Fruit fly (Drosophila melanogaster) whole organism, embryonic: ENCODE measurements around the gene COX5B.
A peak's percentile ranks its signal among the peaks of the same experiment; 100 is the strongest.

Experiments
- ATbp ChIP-seq: fragments of 200-800 bp; sonication (Bioruptor generic); optimal IDR thresholded peaks from 2 replicates; lab custom pipeline; 2017; ENCODE audit warnings: missing biosample characterization, mild to moderate bottlenecking, missing genetic modification characterization, missing genetic modification reagents
- Adf1 ChIP-seq: fragments of 200-800 bp; sonication (Bioruptor generic); IDR thresholded peaks from 2 replicates; pipeline ENCODE4 v1.3.6; 2022; ENCODE audit warnings: missing biosample characterization, missing genetic modification characterization
- Antp ChIP-seq: fragments of 200-800 bp; sonication (Bioruptor generic); optimal IDR thresholded peaks from 3 replicates; lab custom pipeline; 2016; ENCODE audit warnings: missing biosample characterization, missing genetic modification characterization
- Bgb ChIP-seq: fragments of 200-800 bp; sonication (Bioruptor generic); IDR thresholded peaks from 2 replicates; pipeline ENCODE4 v1.3.6; 2022; ENCODE audit warnings: missing biosample characterization, missing genetic modification characterization; ENCODE audit not compliant: partially characterized antibody
- CG13123 ChIP-seq: fragments of 200-800 bp; sonication (Bioruptor generic); optimal IDR thresholded peaks from 2 replicates; lab custom pipeline; 2016; ENCODE audit warnings: missing biosample characterization, missing genetic modification characterization
- CG13894 ChIP-seq: fragments of 200-800 bp; sonication (Bioruptor generic); optimal IDR thresholded peaks from 3 replicates; lab custom pipeline; 2018; ENCODE audit warnings: missing biosample characterization, mild to moderate bottlenecking, missing genetic modification characterization, moderate library complexity
- CG17385 ChIP-seq: fragments of 200-800 bp; sonication (Bioruptor generic); optimal IDR thresholded peaks from 3 replicates; lab custom pipeline; 2018; ENCODE audit warnings: missing biosample characterization, mild to moderate bottlenecking, missing genetic modification characterization
- CG1832 ChIP-seq: fragments of 200-800 bp; sonication (Bioruptor generic); optimal IDR thresholded peaks from 2 replicates; lab custom pipeline; 2017; ENCODE audit warnings: missing biosample characterization, mild to moderate bottlenecking, missing genetic modification characterization, inconsistent platforms
- CG3838 ChIP-seq: fragments of 200-800 bp; sonication (Bioruptor generic); optimal IDR thresholded peaks from 3 replicates; lab custom pipeline; 2016; ENCODE audit warnings: missing biosample characterization, missing genetic modification characterization
- CG5245 ChIP-seq: fragments of 200-800 bp; sonication (Bioruptor generic); optimal IDR thresholded peaks from 3 replicates; lab custom pipeline; 2016; ENCODE audit warnings: missing biosample characterization, missing genetic modification characterization
- CG6175 ChIP-seq: fragments of 200-800 bp; sonication (Bioruptor generic); IDR thresholded peaks from 3 replicates; pipeline ENCODE4 v1.3.6; 2022; ENCODE audit warnings: missing biosample characterization, missing genetic modification characterization
- CG7963 ChIP-seq: fragments of 200-800 bp; sonication (Bioruptor generic); IDR thresholded peaks from 3 replicates; pipeline ENCODE4 v1.3.6; 2022; ENCODE audit warnings: missing biosample characterization, missing genetic modification characterization; ENCODE audit not compliant: partially characterized antibody
- CTCF ChIP-seq: fragments of 200-800 bp; sonication (Bioruptor generic); optimal IDR thresholded peaks from 2 replicates; lab custom pipeline; 2017; ENCODE audit warnings: missing biosample characterization, mild to moderate bottlenecking, missing genetic modification characterization, moderate library complexity
- Deaf1 ChIP-seq: fragments of 200-800 bp; optimal IDR thresholded peaks from 3 replicates; lab custom pipeline; 2019; ENCODE audit warnings: missing biosample characterization, mild to moderate bottlenecking, missing genetic modification characterization, moderate library complexity
- E2f2 ChIP-seq: fragments of 200-800 bp; sonication (Bioruptor generic); IDR thresholded peaks from 2 replicates; pipeline ENCODE4 v1.3.6; 2022; ENCODE audit warnings: missing biosample characterization, missing genetic modification characterization
- Eip74EF ChIP-seq, 2 experiments: fragments of 200-800 bp in 1 of 2; fragments of >200 bp in 1 of 2; sonication (Bioruptor generic) in 1 of 2; optimal IDR thresholded peaks; 2 replicates each; lab custom pipeline; 2017 to 2019; ENCODE audit warnings: missing biosample characterization in 2 of 2, missing genetic modification characterization in 2 of 2, mild to moderate bottlenecking in 1 of 2, moderate library complexity in 1 of 2
- GATAe ChIP-seq: fragments of 200-800 bp; sonication (Bioruptor generic); conservative IDR thresholded peaks from 2 replicates; pipeline ENCODE4 v1.3.6; 2022; ENCODE audit warnings: missing biosample characterization, missing genetic modification characterization
- Jarid2 ChIP-seq: fragments of 200-800 bp; sonication (Bioruptor generic); optimal IDR thresholded peaks from 3 replicates; lab custom pipeline; 2017; ENCODE audit warnings: mild to moderate bottlenecking, missing biosample characterization, missing genetic modification reagents, missing genetic modification characterization
- Nf-YA ChIP-seq: fragments of 200-800 bp; sonication (Bioruptor generic); IDR thresholded peaks from 2 replicates; pipeline ENCODE4 v1.3.6; 2022; ENCODE audit warnings: missing biosample characterization, missing genetic modification characterization
- Nf-YB ChIP-seq: fragments of 200-800 bp; sonication (Bioruptor generic); optimal IDR thresholded peaks from 3 replicates; lab custom pipeline; 2019; ENCODE audit warnings: missing biosample characterization, mild to moderate bottlenecking, missing genetic modification characterization, moderate library complexity
- Nf-YC ChIP-seq: fragments of 200-800 bp; optimal IDR thresholded peaks from 3 replicates; lab custom pipeline; 2019; ENCODE audit warnings: missing biosample characterization, mild to moderate bottlenecking, missing genetic modification characterization, moderate library complexity
- Scr ChIP-seq: fragments of 200-800 bp; sonication (Bioruptor generic); IDR thresholded peaks from 2 replicates; pipeline ENCODE4 v1.3.6; 2022; ENCODE audit warnings: missing biosample characterization, missing genetic modification characterization; ENCODE audit not compliant: partially characterized antibody
- Sin3A ChIP-seq: fragments of >200 bp; optimal IDR thresholded peaks from 2 replicates; lab custom pipeline; 2018
- Sry-δ ChIP-seq: fragments of 200-800 bp; sonication (Bioruptor generic); optimal IDR thresholded peaks from 2 replicates; lab custom pipeline; 2016; ENCODE audit warnings: missing biosample characterization, missing genetic modification characterization
- Tbp ChIP-seq: fragments of >200 bp; optimal IDR thresholded peaks from 2 replicates; lab custom pipeline; 2018; ENCODE audit warnings: missing biosample characterization, missing genetic modification characterization
- abd-A ChIP-seq: fragments of 200-800 bp; sonication (Bioruptor generic); optimal IDR thresholded peaks from 3 replicates; lab custom pipeline; 2019; ENCODE audit warnings: missing biosample characterization, mild to moderate bottlenecking, missing genetic modification characterization, moderate library complexity
- amos ChIP-seq: fragments of 200-800 bp; sonication (Bioruptor generic); IDR thresholded peaks from 2 replicates; pipeline ENCODE4 v1.3.6; 2022; ENCODE audit warnings: missing biosample characterization, missing genetic modification characterization; ENCODE audit not compliant: partially characterized antibody
- bbx ChIP-seq: fragments of 200-800 bp; sonication (Bioruptor generic); IDR thresholded peaks from 2 replicates; pipeline ENCODE4 v1.3.6; 2022; ENCODE audit warnings: missing biosample characterization, missing genetic modification characterization; ENCODE audit not compliant: partially characterized antibody
- caup ChIP-seq: fragments of 200-800 bp; sonication (Bioruptor generic); optimal IDR thresholded peaks from 3 replicates; lab custom pipeline; 2017; ENCODE audit warnings: missing biosample characterization, mild to moderate bottlenecking, missing genetic modification characterization, moderate library complexity; ENCODE audit not compliant: severe bottlenecking
- dm ChIP-seq: fragments of 200-800 bp; sonication (Bioruptor generic); optimal IDR thresholded peaks from 3 replicates; lab custom pipeline; 2016; ENCODE audit warnings: missing biosample characterization, missing genetic modification characterization
- dmrt99B ChIP-seq: fragments of 200-800 bp; sonication (Bioruptor generic); optimal IDR thresholded peaks from 2 replicates; lab custom pipeline; 2018; ENCODE audit warnings: missing biosample characterization, mild to moderate bottlenecking, missing genetic modification characterization, moderate library complexity
- fd64A ChIP-seq: fragments of 200-800 bp; sonication (Bioruptor generic); optimal IDR thresholded peaks from 3 replicates; lab custom pipeline; 2018; ENCODE audit warnings: missing biosample characterization, mild to moderate bottlenecking, missing genetic modification characterization
- gcm ChIP-seq: fragments of 200-800 bp; sonication (Bioruptor generic); optimal IDR thresholded peaks from 2 replicates; lab custom pipeline; 2019; ENCODE audit warnings: missing biosample characterization, mild to moderate bottlenecking, missing genetic modification characterization, moderate library complexity
- grau ChIP-seq: fragments of 200-800 bp; optimal IDR thresholded peaks from 3 replicates; lab custom pipeline; 2019; ENCODE audit warnings: missing biosample characterization, mild to moderate bottlenecking, missing genetic modification characterization, moderate library complexity
- hb ChIP-seq: fragments of 200-800 bp; sonication (Bioruptor generic); IDR thresholded peaks from 3 replicates; pipeline ENCODE4 v1.3.6; 2022; ENCODE audit warnings: missing biosample characterization, missing genetic modification characterization; ENCODE audit not compliant: partially characterized antibody
- jumu ChIP-seq: fragments of 200-800 bp; sonication (Bioruptor generic); optimal IDR thresholded peaks from 3 replicates; lab custom pipeline; 2016; ENCODE audit warnings: missing biosample characterization, missing genetic modification characterization
- kah ChIP-seq: fragments of 200-800 bp; sonication (Bioruptor generic); optimal IDR thresholded peaks from 2 replicates; lab custom pipeline; 2018; ENCODE audit warnings: missing biosample characterization, mild to moderate bottlenecking, missing genetic modification characterization
- lov ChIP-seq, 2 experiments: fragments of 200-800 bp in 1 of 2; fragments of >200 bp in 1 of 2; sonication (Bioruptor generic) in 1 of 2; IDR thresholded peaks in 1 of 2; optimal IDR thresholded peaks in 1 of 2; 2 replicates in 1 of 2; 3 replicates in 1 of 2; pipeline versions ENCODE4 v1.3.6 to Lab custom; 2017 to 2022; ENCODE audit warnings: missing biosample characterization in 1 of 2, missing genetic modification characterization in 1 of 2
- luna ChIP-seq: fragments of 200-800 bp; sonication (Bioruptor generic); optimal IDR thresholded peaks from 2 replicates; lab custom pipeline; 2016; ENCODE audit warnings: missing biosample characterization, missing genetic modification characterization
- nerfin-1 ChIP-seq: fragments of 200-800 bp; sonication (Bioruptor generic); optimal IDR thresholded peaks from 3 replicates; lab custom pipeline; 2019; ENCODE audit warnings: missing biosample characterization, mild to moderate bottlenecking, missing genetic modification characterization, moderate library complexity
- oc ChIP-seq: fragments of 200-800 bp; sonication (Bioruptor generic); optimal IDR thresholded peaks from 2 replicates; lab custom pipeline; 2018; ENCODE audit warnings: missing biosample characterization, mild to moderate bottlenecking, missing genetic modification characterization, moderate library complexity
- sug ChIP-seq: fragments of 200-800 bp; optimal IDR thresholded peaks from 2 replicates; lab custom pipeline; 2019; ENCODE audit warnings: missing biosample characterization, mild to moderate bottlenecking, missing genetic modification characterization, moderate library complexity
- trem ChIP-seq: fragments of 200-800 bp; optimal IDR thresholded peaks from 3 replicates; lab custom pipeline; 2019; ENCODE audit warnings: missing biosample characterization, mild to moderate bottlenecking, missing genetic modification characterization, moderate library complexity
- usp ChIP-seq: fragments of >200 bp; optimal IDR thresholded peaks from 2 replicates; lab custom pipeline; 2017; ENCODE audit warnings: missing biosample characterization, missing genetic modification characterization
- vvl ChIP-seq: fragments of 200-800 bp; sonication (Bioruptor generic); IDR thresholded peaks from 2 replicates; pipeline ENCODE4 v1.3.6; 2022; ENCODE audit warnings: missing biosample characterization, missing genetic modification characterization
- z ChIP-seq: fragments of 200-800 bp; sonication (Bioruptor generic); IDR thresholded peaks from 3 replicates; pipeline ENCODE4 v1.3.6; 2022; ENCODE audit warnings: missing biosample characterization, missing genetic modification characterization

Gene COX5B

DNA sequence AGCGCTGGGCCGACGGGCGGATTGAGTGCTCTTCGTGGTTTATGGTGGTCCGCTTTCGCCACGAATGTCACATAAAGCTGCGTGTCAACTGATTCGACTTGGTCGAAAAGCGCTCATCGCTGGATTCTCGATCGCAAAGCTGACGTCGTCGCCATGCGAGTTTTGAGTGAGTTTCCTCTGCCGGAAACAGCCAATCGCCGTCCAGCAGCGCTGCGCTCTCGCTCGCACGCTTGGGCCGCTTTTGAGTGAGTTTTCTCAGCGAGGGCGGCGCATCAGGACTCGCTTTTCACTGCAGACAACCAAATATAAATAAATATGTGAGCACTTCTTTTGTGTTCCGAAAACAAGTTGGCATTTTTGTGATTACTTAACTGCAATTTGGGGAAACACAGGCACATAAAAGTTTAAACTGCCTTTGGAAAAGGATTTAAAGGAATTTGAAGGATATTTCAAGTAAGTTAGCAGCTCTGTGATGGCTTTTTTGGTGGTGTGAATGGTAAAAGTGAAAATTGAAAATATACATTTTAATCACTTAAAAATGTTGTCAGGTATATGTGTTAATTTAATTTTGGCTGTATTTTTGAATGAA, 10.6 kb upstream of the COX5B start, which contains the start of gene eya:
TSS of gene eya (minus strand) at position 94 of the 589 bp plus-strand sequence.
- TF ChIP-seq Antp (GFP tag; lab: Kevin White, UChicago) (no peak), E2f2 (GFP tag; lab: Robert Waterston, UW) (no peak), Jarid2 (peak; percentile 34), caup (no peak), CG13894 (tag; lab: Kevin White, UChicago) (no peak), Scr (GFP tag; lab: Robert Waterston, UW) (no peak), CG1832 (GFP tag; lab: Kevin White, UChicago) (peak; percentile 81), amos (GFP tag; lab: Robert Waterston, UW) (peak; percentile 12; the same call in 1 of the 2 replicates), nerfin-1 (tag; lab: Kevin White, UChicago) (peak; percentile 32), dm (GFP tag; lab: Kevin White, UChicago) (no peak), Nf-YB (GFP tag; lab: Kevin White, UChicago) (peak; percentile 98), Adf1 (peak; percentile 68), CG7963 (GFP tag; lab: Robert Waterston, UW) (no peak), CG3838 (GFP tag; lab: Kevin White, UChicago) (no peak), usp (no peak), z (peak; percentile 98), trem (peak; percentile 96), Nf-YA (GFP tag; lab: Robert Waterston, UW) (0 out of 2 replicates have a peak, but pooled peaks have one; percentile 44), sug (tag; lab: Kevin White, UChicago) (no peak), CG6175 (GFP tag; lab: Robert Waterston, UW) (no peak), bbx (peak; percentile 48), Tbp (GFP tag; lab: Kevin White, UChicago) (no peak), Nf-YC (tag; lab: Kevin White, UChicago) (peak; percentile 96), oc (tag; lab: Kevin White, UChicago) (no peak), lov (optimal IDR thresholded peaks at IDR 0.05; lab: Kevin White, UChicago) (no peak), lov (GFP tag; IDR thresholded peaks at IDR 0.05; lab: Robert Waterston, UW) (no peak), Bgb (GFP tag; lab: Robert Waterston, UW) (peak; percentile 12; the same call in 1 of the 2 replicates), Sin3A (no peak), CG17385 (no peak), Eip74EF (GFP tag; optimal IDR thresholded peaks at IDR 0.05; lab: Kevin White, UChicago) (no peak), luna (GFP tag; lab: Kevin White, UChicago) (no peak), jumu (GFP tag; lab: Kevin White, UChicago) (no peak), vvl (GFP tag; lab: Robert Waterston, UW) (no peak), GATAe (no peak), ATbp (no peak), Sry-δ (GFP tag; lab: Kevin White, UChicago) (no peak), Deaf1 (tag; lab: Kevin White, UChicago) (peak; percentile 69), CG13123 (no peak), CTCF (GFP tag; lab: Kevin White, UChicago) (no peak), fd64A (GFP tag; lab: Kevin White, UChicago) (no peak), CG5245 (GFP tag; lab: Kevin White, UChicago) (no peak), abd-A (no peak), hb (no peak), gcm (GFP tag; lab: Kevin White, UChicago) (no peak), grau (tag; lab: Kevin White, UChicago) (no peak), dmrt99B (tag; lab: Kevin White, UChicago) (no peak), kah (GFP tag; lab: Kevin White, UChicago) (no peak)
